Fruit fly (Drosophila melanogaster): Measurements from ENCODE around the gene CG7974.

The CG7974 gene

DNA sequence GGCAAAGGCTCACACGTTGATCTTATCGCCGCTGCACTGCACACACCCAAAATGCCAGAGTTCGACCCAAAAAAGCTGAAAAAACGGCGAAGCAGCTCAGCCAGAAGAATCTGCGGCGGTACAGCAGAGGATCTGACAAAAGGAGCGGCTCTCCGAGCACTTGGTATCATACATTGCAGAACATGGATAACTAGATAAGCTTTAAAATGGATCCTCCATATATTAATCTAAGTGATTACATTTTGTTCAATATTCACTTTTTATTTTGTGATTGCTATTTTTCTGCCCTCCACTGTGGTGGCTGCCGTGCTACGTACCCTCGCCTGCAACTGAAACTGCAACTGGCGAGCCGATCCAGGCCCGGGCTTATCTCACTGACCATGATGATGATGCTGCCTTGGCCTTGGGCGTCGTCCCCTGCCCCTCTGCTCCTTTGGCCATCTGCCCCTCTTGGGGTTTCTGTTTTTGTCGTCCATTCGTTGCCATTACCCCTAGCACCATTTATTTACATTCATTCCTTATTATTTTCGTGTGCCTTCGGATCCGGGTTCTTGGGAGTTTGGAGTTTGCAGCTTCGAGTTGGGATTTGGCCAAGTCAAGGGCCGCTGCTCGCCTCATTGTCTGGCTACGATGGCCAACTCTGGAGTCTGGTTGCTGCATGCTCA, 27.3 kb downstream of the CG7974 start:
- peak; percentile 92 for TF ChIP-seq CG15710 (tag; optimal IDR thresholded peaks at IDR 0.05)
- TF ChIP-seq gl (tag; optimal IDR thresholded peaks at IDR 0.05), result peak; percentile 90
- peak; percentile 70 for TF ChIP-seq CG12605 (GFP tag; IDR thresholded peaks at IDR 0.05)
- peak; percentile 78 for TF ChIP-seq CG17806 (tag; optimal IDR thresholded peaks at IDR 0.05)
- peak; percentile 76 for TF ChIP-seq EcR (GFP tag; optimal IDR thresholded peaks at IDR 0.05)
- TF ChIP-seq CG34367 (tag; optimal IDR thresholded peaks at IDR 0.05), result peak; percentile 90
- peak; percentile 81 for TF ChIP-seq Pif1B (GFP tag; optimal IDR thresholded peaks at IDR 0.05)
- peak; percentile 90 for TF ChIP-seq CG4496 (GFP tag; IDR thresholded peaks at IDR 0.05)
- peak; percentile 89 for TF ChIP-seq fd96Ca (GFP tag; IDR thresholded peaks at IDR 0.05)
- peak; percentile 56 for TF ChIP-seq D1 (tag; optimal IDR thresholded peaks at IDR 0.05)
- peak; percentile 76 for TF ChIP-seq Ets98B (GFP tag; IDR thresholded peaks at IDR 0.05)
- TF ChIP-seq CG14655 (GFP tag; optimal IDR thresholded peaks at IDR 0.05), result peak; percentile 78
- TF ChIP-seq Pif1A (GFP tag; optimal IDR thresholded peaks at IDR 0.05), result peak; percentile 88
- TF ChIP-seq CG8301 (tag; optimal IDR thresholded peaks at IDR 0.05), result peak; percentile 81
- peak; percentile 88 for TF ChIP-seq CG8159 (tag; optimal IDR thresholded peaks at IDR 0.05)
- peak; percentile 80 for TF ChIP-seq rn (GFP tag; IDR thresholded peaks at IDR 0.05)
- no peak for TF ChIP-seq CG10348 (GFP tag; IDR thresholded peaks at IDR 0.05)
- TF ChIP-seq CG32121 (GFP tag; IDR thresholded peaks at IDR 0.05), result peak; percentile 63
- TF ChIP-seq Snoo (tag; optimal IDR thresholded peaks at IDR 0.05), result peak; percentile 87
- peak; percentile 83 for TF ChIP-seq CG13204 (GFP tag; optimal IDR thresholded peaks at IDR 0.05)
- TF ChIP-seq CG9948 (tag; optimal IDR thresholded peaks at IDR 0.05), result peak; percentile 91

DNA sequence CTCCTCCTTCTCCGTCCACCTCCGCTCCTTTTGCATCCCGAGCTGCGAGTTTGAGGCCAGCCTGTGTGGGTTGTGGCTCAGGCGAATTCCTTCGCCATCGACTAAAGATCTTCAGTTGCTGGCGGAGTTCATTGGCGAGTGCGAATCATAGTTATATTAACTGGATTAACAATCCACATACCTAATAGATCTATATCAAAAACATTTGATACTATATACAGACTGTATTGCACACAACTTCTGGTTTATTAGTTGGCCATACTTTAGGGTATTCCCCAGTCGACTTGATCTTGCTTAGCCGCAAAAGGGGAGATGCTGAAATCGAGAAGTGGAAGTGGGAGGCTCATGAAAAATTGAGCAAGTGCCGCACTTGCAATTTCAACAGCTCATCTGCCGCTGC, 27.9 kb downstream of the CG7974 start:
- TF ChIP-seq CG8159 (tag; optimal IDR thresholded peaks at IDR 0.05), result peak; percentile 74
- no peak for TF ChIP-seq fd96Ca (GFP tag; IDR thresholded peaks at IDR 0.05)
- no peak for TF ChIP-seq Pif1B (GFP tag; optimal IDR thresholded peaks at IDR 0.05)
- TF ChIP-seq Ets98B (GFP tag; IDR thresholded peaks at IDR 0.05), result no peak
- TF ChIP-seq CG9948 (tag; optimal IDR thresholded peaks at IDR 0.05), result peak; percentile 56
- peak; percentile 36 for TF ChIP-seq CG34367 (tag; optimal IDR thresholded peaks at IDR 0.05)
- peak; percentile 44 for TF ChIP-seq CG15710 (tag; optimal IDR thresholded peaks at IDR 0.05)
- peak; percentile 61 for TF ChIP-seq CG14655 (GFP tag; optimal IDR thresholded peaks at IDR 0.05)
- no peak for TF ChIP-seq D1 (tag; optimal IDR thresholded peaks at IDR 0.05)
- no peak for TF ChIP-seq CG4496 (GFP tag; IDR thresholded peaks at IDR 0.05)
- TF ChIP-seq Pif1A (GFP tag; optimal IDR thresholded peaks at IDR 0.05), result no peak
- TF ChIP-seq CG10348 (GFP tag; IDR thresholded peaks at IDR 0.05), result no peak
- TF ChIP-seq gl (tag; optimal IDR thresholded peaks at IDR 0.05), result peak; percentile 10
- TF ChIP-seq CG32121 (GFP tag; IDR thresholded peaks at IDR 0.05), result no peak
- TF ChIP-seq CG8301 (tag; optimal IDR thresholded peaks at IDR 0.05), result peak; percentile 33
- no peak for TF ChIP-seq EcR (GFP tag; optimal IDR thresholded peaks at IDR 0.05)
- TF ChIP-seq CG12605 (GFP tag; IDR thresholded peaks at IDR 0.05), result no peak
- peak; percentile 70 for TF ChIP-seq CG17806 (tag; optimal IDR thresholded peaks at IDR 0.05)
- no peak for TF ChIP-seq CG13204 (GFP tag; optimal IDR thresholded peaks at IDR 0.05)
- no peak for TF ChIP-seq rn (GFP tag; IDR thresholded peaks at IDR 0.05)
- no peak for TF ChIP-seq Snoo (tag; optimal IDR thresholded peaks at IDR 0.05)

DNA sequence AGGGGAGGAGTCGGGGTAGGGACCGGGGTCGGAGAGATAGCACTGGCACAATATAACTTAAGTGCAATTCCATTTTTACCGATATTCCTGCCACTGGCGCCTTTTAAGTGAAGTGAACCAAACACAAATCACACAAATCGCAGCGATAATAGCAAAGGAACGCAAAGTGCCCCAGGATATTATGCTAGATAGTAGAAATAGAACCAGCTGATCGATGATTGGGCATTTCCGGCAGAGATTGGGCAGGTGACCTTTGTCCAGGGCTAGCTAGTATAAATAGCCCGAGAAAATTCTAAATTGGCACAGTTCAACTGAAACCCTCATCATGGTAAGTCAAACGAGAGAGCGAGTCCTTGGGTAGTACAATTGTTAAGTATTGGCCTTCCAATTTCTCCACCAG, 29.4 kb downstream of the CG7974 start, which contains the start of gene CG12011:
CG12011 (plus strand) TSS at position 301 of the 400 bp plus-strand sequence.
- no peak for TF ChIP-seq CG13204 (GFP tag; optimal IDR thresholded peaks at IDR 0.05)

DNA sequence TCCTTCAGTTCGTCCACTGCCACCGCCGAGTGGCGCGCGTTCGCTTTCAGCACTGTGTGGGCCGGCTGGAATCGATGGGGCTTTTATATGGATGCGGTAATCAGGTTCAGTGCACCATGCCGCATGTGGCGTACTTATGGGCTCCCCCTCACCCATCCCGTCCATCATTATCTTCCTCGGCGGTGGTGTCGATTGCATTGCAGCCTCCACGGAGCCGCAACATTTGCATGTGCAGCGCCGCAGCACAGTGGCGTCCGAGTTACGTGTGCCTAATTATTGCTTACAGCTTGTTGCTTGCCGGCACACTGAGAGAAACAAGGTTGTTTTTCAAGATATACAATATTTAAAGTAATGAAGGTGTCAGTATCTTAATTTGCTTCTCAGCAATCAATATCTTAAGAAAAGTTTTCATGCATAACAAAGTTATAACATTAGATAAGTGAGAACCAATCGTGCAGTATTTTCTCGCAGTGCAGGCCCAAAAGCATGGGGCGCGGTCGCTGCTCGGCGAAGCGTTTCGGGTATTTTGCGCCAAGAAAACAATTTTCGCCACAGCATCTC, 37.5 kb downstream of the CG7974 start, which contains the start of gene CG13931:
CG13931 (minus strand) TSS at position 41 of the 561 bp plus-strand sequence.
- peak; percentile 64 for TF ChIP-seq CG15710 (tag; optimal IDR thresholded peaks at IDR 0.05)
- TF ChIP-seq Ets98B (GFP tag; IDR thresholded peaks at IDR 0.05), result peak; percentile 78
- peak; percentile 79 for TF ChIP-seq CG4496 (GFP tag; IDR thresholded peaks at IDR 0.05)
- peak; percentile 38 for TF ChIP-seq Snoo (tag; optimal IDR thresholded peaks at IDR 0.05)
- peak; percentile 61 for TF ChIP-seq Pif1A (GFP tag; optimal IDR thresholded peaks at IDR 0.05)
- peak; percentile 69 for TF ChIP-seq CG8159 (tag; optimal IDR thresholded peaks at IDR 0.05)
- TF ChIP-seq CG13204 (GFP tag; optimal IDR thresholded peaks at IDR 0.05), result peak; percentile 24
- TF ChIP-seq CG9948 (tag; optimal IDR thresholded peaks at IDR 0.05), result peak; percentile 60
- peak; percentile 56 for TF ChIP-seq rn (GFP tag; IDR thresholded peaks at IDR 0.05)
- TF ChIP-seq CG10348 (GFP tag; IDR thresholded peaks at IDR 0.05), result 0 out of 2 replicates have a peak, but pooled peaks have one; percentile 25
- peak; percentile 55 for TF ChIP-seq Pif1B (GFP tag; optimal IDR thresholded peaks at IDR 0.05)
- peak; percentile 81; the same call in 2 of the 3 replicates for TF ChIP-seq fd96Ca (GFP tag; IDR thresholded peaks at IDR 0.05)
- TF ChIP-seq CG32121 (GFP tag; IDR thresholded peaks at IDR 0.05), result peak; percentile 78
- peak; percentile 58 for TF ChIP-seq CG12605 (GFP tag; IDR thresholded peaks at IDR 0.05)
- no peak for TF ChIP-seq D1 (tag; optimal IDR thresholded peaks at IDR 0.05)
- peak; percentile 61 for TF ChIP-seq CG17806 (tag; optimal IDR thresholded peaks at IDR 0.05)
- peak; percentile 67 for TF ChIP-seq CG8301 (tag; optimal IDR thresholded peaks at IDR 0.05)
- TF ChIP-seq gl (tag; optimal IDR thresholded peaks at IDR 0.05), result peak; percentile 58
- TF ChIP-seq EcR (GFP tag; optimal IDR thresholded peaks at IDR 0.05), result peak; percentile 60
- peak; percentile 68 for TF ChIP-seq CG34367 (tag; optimal IDR thresholded peaks at IDR 0.05)
- peak; percentile 72 for TF ChIP-seq CG14655 (GFP tag; optimal IDR thresholded peaks at IDR 0.05)

DNA sequence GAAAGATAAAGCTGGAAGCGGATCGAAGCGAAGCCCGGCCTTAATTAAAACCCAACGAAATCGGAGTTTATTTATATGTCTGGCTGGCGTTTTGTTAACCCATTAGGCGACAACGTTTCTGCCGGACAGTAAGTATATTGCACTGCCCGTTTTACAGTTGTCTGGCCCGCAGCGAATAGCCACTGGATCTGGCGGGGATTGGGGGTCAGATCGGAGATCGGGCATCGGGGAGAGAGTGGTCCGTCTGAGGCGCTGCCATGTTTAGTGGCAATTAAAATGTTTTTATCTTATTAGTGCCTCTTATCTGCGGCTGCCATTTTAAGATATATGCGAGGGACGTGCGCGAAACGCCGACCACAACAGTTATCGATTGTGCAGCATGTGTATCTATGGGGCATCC, 44.2 kb downstream of the CG7974 start:
- no peak for TF ChIP-seq CG13204 (GFP tag; optimal IDR thresholded peaks at IDR 0.05)
- peak; percentile 52 for TF ChIP-seq EcR (GFP tag; optimal IDR thresholded peaks at IDR 0.05)
